ENCODE assay signal across 4 worm cellular contexts in genomic region chrIV:16775029-16775428, ce11.
TF ChIP-seq lines count a peak whose summit lies in the region.

No protein-coding gene starts in this region.

TF ChIP-seq in whole organism, L2 larva, 48 proteins besides CTCF, POLR2A, EP300 and RAD21:
- TF ChIP-seq egl-27 (tag; optimal IDR thresholded peaks at IDR 0.05; lab: Kevin White, UChicago), result no peak
- TF ChIP-seq nhr-77 (tag; optimal IDR thresholded peaks at IDR 0.05; lab: Kevin White, UChicago), result no peak
- TF ChIP-seq aly-2 (tag; optimal IDR thresholded peaks at IDR 0.05; lab: Kevin White, UChicago), result no peak
- TF ChIP-seq nhr-12 (tag; optimal IDR thresholded peaks at IDR 0.05; lab: Kevin White, UChicago), result no peak
- TF ChIP-seq fos-1 (tag; optimal IDR thresholded peaks at IDR 0.05; lab: Kevin White, UChicago), result peak; percentile 10
- no peak for TF ChIP-seq ztf-11 (tag; optimal IDR thresholded peaks at IDR 0.05; lab: Kevin White, UChicago)
- TF ChIP-seq skn-1 (tag; optimal IDR thresholded peaks at IDR 0.05; lab: Kevin White, UChicago), result no peak
- TF ChIP-seq sma-3 (GFP tag; optimal IDR thresholded peaks at IDR 0.05; lab: Kevin White, UChicago), result peak; percentile 27

TF ChIP-seq in whole organism, L4 larva, 104 proteins besides CTCF, POLR2A, EP300 and RAD21 (continues in another document):
- TF ChIP-seq Y48G9A.11 (GFP tag; IDR thresholded peaks at IDR 0.05; lab: Robert Waterston, UW) (peak; percentile 44; the same call in 1 of the 2 replicates), arid-1 (GFP tag; conservative IDR thresholded peaks at IDR 0.05; lab: Robert Waterston, UW) (0 out of 2 replicates have a peak, but pooled peaks have one; percentile 55), nhr-28 (tag; optimal IDR thresholded peaks at IDR 0.05; lab: Kevin White, UChicago) (no peak), ztf-7 (tag; optimal IDR thresholded peaks at IDR 0.05; lab: Kevin White, UChicago) (no peak), mxl-2 (GFP tag; conservative IDR thresholded peaks at IDR 0.05; lab: Robert Waterston, UW) (0 out of 2 replicates have a peak, but pooled peaks have one; percentile 42), spr-3 (GFP tag; optimal IDR thresholded peaks at IDR 0.05; lab: Kevin White, UChicago) (peak; percentile 17), cey-2 (tag; optimal IDR thresholded peaks at IDR 0.05; lab: Kevin White, UChicago; ENCODE audit: borderline replicate concordance, insufficient read depth) (no peak), mes-2 (tag; optimal IDR thresholded peaks at IDR 0.05; lab: Kevin White, UChicago; ENCODE audit: poor library complexity, severe bottlenecking) (no peak), daf-19 (GFP tag; conservative IDR thresholded peaks at IDR 0.05; lab: Robert Waterston, UW) (peak; percentile 59; the same call in 1 of the 2 replicates), nhr-111 (GFP tag; optimal IDR thresholded peaks at IDR 0.05; lab: Kevin White, UChicago) (no peak), hlh-30 (tag; optimal IDR thresholded peaks at IDR 0.05; lab: Kevin White, UChicago; ENCODE audit: insufficient read depth) (no peak), madf-9 (GFP tag; conservative IDR thresholded peaks at IDR 0.05; lab: Robert Waterston, UW) (peak; percentile 78), R02D3.7 (tag; optimal IDR thresholded peaks at IDR 0.05; lab: Kevin White, UChicago) (no peak), mxl-3 (GFP tag; optimal IDR thresholded peaks at IDR 0.05; lab: Kevin White, UChicago) (no peak), daf-12 (tag; optimal IDR thresholded peaks at IDR 0.05; lab: Kevin White, UChicago) (no peak), sdz-12 (GFP tag; optimal IDR thresholded peaks at IDR 0.05; lab: Kevin White, UChicago) (peak; percentile 39), F49E8.2 (tag; optimal IDR thresholded peaks at IDR 0.05; lab: Kevin White, UChicago; ENCODE audit: borderline replicate concordance) (peak; percentile 52), F10B5.3 (tag; optimal IDR thresholded peaks at IDR 0.05; lab: Kevin White, UChicago) (no peak), zip-11 (GFP tag; IDR thresholded peaks at IDR 0.05; lab: Robert Waterston, UW) (0 out of 2 replicates have a peak, but pooled peaks have one; percentile 68), nhr-10 (tag; optimal IDR thresholded peaks at IDR 0.05; lab: Kevin White, UChicago) (no peak), hmg-1.1 (GFP tag; IDR thresholded peaks at IDR 0.05; lab: Robert Waterston, UW) (no peak), saeg-2 (GFP tag; IDR thresholded peaks at IDR 0.05; lab: Robert Waterston, UW) (no peak), ceh-82 (tag; optimal IDR thresholded peaks at IDR 0.05; lab: Kevin White, UChicago) (no peak), madf-5 (GFP tag; IDR thresholded peaks at IDR 0.05; lab: Robert Waterston, UW) (peak in 1 of 2 experiments; percentile 47; a peak in 1 of 4 replicates), mep-1 (tag; optimal IDR thresholded peaks at IDR 0.05; lab: Kevin White, UChicago) (peak; percentile 9), lsy-2 (tag; optimal IDR thresholded peaks at IDR 0.05; lab: Kevin White, UChicago) (no peak)

TF ChIP-seq in whole organism, late embryonic, 69 proteins besides CTCF, POLR2A, EP300 and RAD21:
- peak; percentile 90 for TF ChIP-seq elt-2 (tag; optimal IDR thresholded peaks at IDR 0.05; lab: Kevin White, UChicago)
- TF ChIP-seq ceh-14 (tag; optimal IDR thresholded peaks at IDR 0.05; lab: Kevin White, UChicago), result no peak
- TF ChIP-seq F13H6.1 (tag; optimal IDR thresholded peaks at IDR 0.05; lab: Kevin White, UChicago), result no peak
- peak; percentile 23 for TF ChIP-seq che-1 (tag; optimal IDR thresholded peaks at IDR 0.05; lab: Kevin White, UChicago)
- TF ChIP-seq ceh-30 (tag; optimal IDR thresholded peaks at IDR 0.05; lab: Kevin White, UChicago), result no peak

TF ChIP-seq in whole organism, mixed stage, embryonic, 35 proteins besides CTCF, POLR2A, EP300 and RAD21:
- TF ChIP-seq mep-1 (tag; optimal IDR thresholded peaks at IDR 0.05; lab: Kevin White, UChicago) (no peak), sptf-1 (tag; optimal IDR thresholded peaks at IDR 0.05; lab: Kevin White, UChicago) (peak; percentile 29), bed-3 (GFP tag; optimal IDR thresholded peaks at IDR 0.05; lab: Kevin White, UChicago) (no peak), nhr-28 (tag; optimal IDR thresholded peaks at IDR 0.05; lab: Kevin White, UChicago) (no peak), hlh-1 (tag; optimal IDR thresholded peaks at IDR 0.05; lab: Kevin White, UChicago) (no peak), ceh-43 (GFP tag; optimal IDR thresholded peaks at IDR 0.05; lab: Kevin White, UChicago) (peak; percentile 33), M03D4.4 (tag; optimal IDR thresholded peaks at IDR 0.05; lab: Kevin White, UChicago) (peak; percentile 32), zip-8 (tag; optimal IDR thresholded peaks at IDR 0.05; lab: Kevin White, UChicago) (no peak), lin-13 (tag; optimal IDR thresholded peaks at IDR 0.05; lab: Kevin White, UChicago) (no peak), mls-2 (tag; optimal IDR thresholded peaks at IDR 0.05; lab: Kevin White, UChicago) (peak; percentile 10), ces-1 (GFP tag; optimal IDR thresholded peaks at IDR 0.05; lab: Kevin White, UChicago) (no peak), unc-39 (tag; optimal IDR thresholded peaks at IDR 0.05; lab: Kevin White, UChicago) (no peak), ztf-11 (tag; optimal IDR thresholded peaks at IDR 0.05; lab: Kevin White, UChicago) (no peak)
